Worm (Caenorhabditis elegans): ENCODE data around the gene Y67D8A.2.

- no peak for TF ChIP-seq cog-1 (tag; optimal IDR thresholded peaks at IDR 0.05)
- no peak for TF ChIP-seq flt-1 (GFP tag; IDR thresholded peaks at IDR 0.05)
Observed at ce11 chrIV:3251551-3251950, 29.3 kb downstream of the Y67D8A.2 start.
